Fruit fly (Drosophila melanogaster) whole organism: ENCODE results near the gene bsf.

ENCODE experiments used
- CG8478 ChIP-seq: fragments of >200 bp; optimal IDR thresholded peaks from 2 replicates; lab custom pipeline; 2018; ENCODE audit warnings: inconsistent platforms
- psq ChIP-seq: fragments of >200 bp; optimal IDR thresholded peaks from 2 replicates; lab custom pipeline; 2017
- usp ChIP-seq: fragments of >200 bp; optimal IDR thresholded peaks from 2 replicates; lab custom pipeline; 2017; ENCODE audit warnings: missing biosample characterization, missing genetic modification characterization, mixed read lengths

DNA sequence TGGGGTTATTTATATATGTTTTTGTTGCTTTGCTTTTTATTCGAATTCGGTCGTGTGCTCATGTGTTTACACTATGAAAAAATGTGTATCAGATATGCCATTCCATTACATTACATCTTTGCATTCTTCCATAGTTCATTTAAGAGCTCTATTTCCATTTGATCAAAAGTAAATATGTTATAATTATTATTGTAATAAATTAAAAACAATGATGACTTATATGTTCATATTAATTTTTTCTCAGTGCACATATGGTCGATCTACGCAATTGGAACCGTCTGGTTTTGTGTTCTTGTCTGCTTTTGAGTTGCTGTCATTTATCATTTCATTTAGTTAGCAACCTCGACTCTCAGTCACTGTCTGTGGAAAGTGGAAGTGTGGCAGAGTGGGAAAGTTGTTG is 23.1 kb upstream of the bsf start:
- TF ChIP-seq usp (GFP tag; lab: Kevin White, UChicago) (no peak), psq (lab: Kevin White, UChicago) (no peak), CG8478 (lab: Kevin White, UChicago) (no peak)
